Worm (Caenorhabditis elegans) whole organism, L4 larva: ENCODE measurements around the gene nspa-2.
A peak's percentile ranks its signal among the peaks of the same experiment; 100 is the strongest.

Source experiments
- F37D6.2 ChIP-seq: sonication (generic microtip); optimal IDR thresholded peaks from 2 replicates; lab custom pipeline; 2016; ENCODE audit warnings: mild to moderate bottlenecking, missing genetic modification characterization, missing compliant biosample characterization
- R02D3.7 ChIP-seq: fragments of 150-350 bp; sonication (generic microtip); optimal IDR thresholded peaks from 3 replicates; lab custom pipeline; 2014; ENCODE audit warnings: missing biosample characterization, missing genetic modification characterization
- Y105C5A.15 ChIP-seq: fragments of 200-800 bp; sonication (Bioruptor generic); IDR thresholded peaks from 2 replicates; pipeline ENCODE4 v1.3.6; 2022; ENCODE audit warnings: missing genetic modification characterization, missing compliant biosample characterization
- Y48G9A.11 ChIP-seq: fragments of 200-800 bp; sonication (Bioruptor generic); IDR thresholded peaks from 2 replicates; pipeline ENCODE4 v1.3.6; 2022; ENCODE audit warnings: missing genetic modification reagents, missing genetic modification characterization, missing compliant biosample characterization
- Y5F2A.4 ChIP-seq: fragments of 200-800 bp; sonication (Bioruptor generic); optimal IDR thresholded peaks from 2 replicates; lab custom pipeline; 2018; ENCODE audit warnings: mild to moderate bottlenecking, missing genetic modification characterization, missing compliant biosample characterization
- aha-1 ChIP-seq: fragments of 150-350 bp; peaks from one replicate; lab custom pipeline; 2014; ENCODE audit warnings: missing biosample characterization, missing genetic modification characterization
- ama-1 ChIP-seq: fragments of 150-350 bp; optimal IDR thresholded peaks from 2 replicates; lab custom pipeline; 2014; ENCODE audit warnings: inconsistent platforms, mixed read lengths
- arid-1 ChIP-seq: fragments of 200-800 bp; sonication (Bioruptor generic); conservative IDR thresholded peaks from 2 replicates; pipeline ENCODE4 v1.3.6; 2022; ENCODE audit warnings: missing genetic modification reagents, missing genetic modification characterization, missing compliant biosample characterization
- ceh-20 ChIP-seq: fragments of 200-800 bp; sonication (Bioruptor generic); IDR thresholded peaks from 2 replicates; pipeline ENCODE4 v1.3.6; 2022; ENCODE audit warnings: missing genetic modification reagents, missing genetic modification characterization, missing compliant biosample characterization
- ceh-32 ChIP-seq: sonication (generic microtip); optimal IDR thresholded peaks from 2 replicates; lab custom pipeline; 2016; ENCODE audit warnings: mild to moderate bottlenecking, missing genetic modification characterization, missing compliant biosample characterization; ENCODE audit not compliant: poor library complexity
- ceh-82 ChIP-seq: sonication (generic microtip); optimal IDR thresholded peaks from 2 replicates; lab custom pipeline; 2017; ENCODE audit warnings: missing biosample characterization, missing genetic modification characterization
- ctbp-1 ChIP-seq: fragments of 200-800 bp; sonication (Bioruptor generic); IDR thresholded peaks from 2 replicates; pipeline ENCODE4 v1.3.6; 2022; ENCODE audit warnings: missing genetic modification reagents, missing genetic modification characterization, missing compliant biosample characterization
- daf-16 ChIP-seq, 3 experiments: sonication (generic microtip); optimal IDR thresholded peaks; 2 replicates each; lab custom pipeline; 2016 to 2017; ENCODE audit warnings: missing genetic modification characterization in 3 of 3, missing genetic modification reagents in 3 of 3, mild to moderate bottlenecking in 2 of 3, missing compliant biosample characterization in 2 of 3, missing biosample characterization in 1 of 3, moderate library complexity in 1 of 3
- dmd-6 ChIP-seq: fragments of 200-800 bp; sonication (Bioruptor generic); IDR thresholded peaks from 2 replicates; pipeline ENCODE4 v1.3.6; 2022; ENCODE audit warnings: missing genetic modification reagents, missing genetic modification characterization, missing compliant biosample characterization
- dve-1 ChIP-seq: sonication (generic microtip); optimal IDR thresholded peaks from 2 replicates; lab custom pipeline; 2017; ENCODE audit warnings: antibody characterized with exemption, mild to moderate bottlenecking, missing genetic modification characterization, missing compliant biosample characterization; ENCODE audit not compliant: insufficient read depth
- egl-27 ChIP-seq: sonication (generic microtip); optimal IDR thresholded peaks from 3 replicates; lab custom pipeline; 2017; ENCODE audit warnings: missing biosample characterization, missing genetic modification reagents, missing genetic modification characterization
- hif-1 ChIP-seq, 2 experiments: sonication (generic microtip); optimal IDR thresholded peaks; 2 replicates each; lab custom pipeline; 2016 to 2017; ENCODE audit warnings: missing compliant biosample characterization in 2 of 2, missing genetic modification characterization in 2 of 2, missing genetic modification reagents in 2 of 2, missing genotype in 2 of 2, mild to moderate bottlenecking in 1 of 2
- hlh-11 ChIP-seq: fragments of 200-800 bp; sonication (Bioruptor generic); optimal IDR thresholded peaks from 2 replicates; lab custom pipeline; 2018; ENCODE audit warnings: mild to moderate bottlenecking, missing genetic modification characterization, missing compliant biosample characterization
- hlh-30 ChIP-seq: sonication (generic microtip); optimal IDR thresholded peaks from 2 replicates; lab custom pipeline; 2017; ENCODE audit warnings: antibody characterized with exemption, mild to moderate bottlenecking, missing genetic modification characterization, missing compliant biosample characterization; ENCODE audit not compliant: insufficient read depth
- lin-1 ChIP-seq: fragments of 200-800 bp; sonication (Bioruptor generic); IDR thresholded peaks from 2 replicates; pipeline ENCODE4 v1.3.6; 2022; ENCODE audit warnings: missing genetic modification reagents, missing genetic modification characterization, missing compliant biosample characterization
- lin-38 ChIP-seq: fragments of 200-800 bp; sonication (Bioruptor generic); IDR thresholded peaks from 2 replicates; pipeline ENCODE4 v1.3.6; 2022; ENCODE audit warnings: missing genetic modification reagents, missing genetic modification characterization, missing compliant biosample characterization
- lin-39 ChIP-seq: fragments of 150-350 bp; optimal IDR thresholded peaks from 2 replicates; lab custom pipeline; 2014; ENCODE audit warnings: missing biosample characterization, missing genetic modification reagents, missing genetic modification characterization
- lir-3 ChIP-seq: sonication (generic microtip); optimal IDR thresholded peaks from 2 replicates; lab custom pipeline; 2016; ENCODE audit warnings: mild to moderate bottlenecking, missing genetic modification characterization, missing compliant biosample characterization
- lsy-2 ChIP-seq, 2 experiments: fragments of 150-350 bp in 1 of 2; sonication (generic microtip) in 1 of 2; optimal IDR thresholded peaks; 2 replicates each; lab custom pipeline; 2014 to 2017; ENCODE audit warnings: missing biosample characterization in 2 of 2, missing genetic modification characterization in 2 of 2
- madf-9 ChIP-seq: fragments of 200-800 bp; sonication (Bioruptor generic); conservative IDR thresholded peaks from 2 replicates; pipeline ENCODE4 v1.3.6; 2022; ENCODE audit warnings: missing genetic modification reagents, missing genetic modification characterization, missing compliant biosample characterization
- mdl-1 ChIP-seq, 2 experiments: fragments of 150-350 bp in 1 of 2; sonication (generic microtip) in 1 of 2; optimal IDR thresholded peaks; 2 replicates each; lab custom pipeline; 2014 to 2017; ENCODE audit warnings: missing biosample characterization in 2 of 2, missing genetic modification characterization in 2 of 2
- mdt-29 ChIP-seq: fragments of 200-800 bp; sonication (Bioruptor generic); IDR thresholded peaks from 2 replicates; pipeline ENCODE4 v1.3.6; 2022; ENCODE audit warnings: missing genetic modification reagents, missing genetic modification characterization, missing compliant biosample characterization
- mep-1 ChIP-seq: fragments of 150-350 bp; sonication (generic microtip); optimal IDR thresholded peaks from 3 replicates; lab custom pipeline; 2014; ENCODE audit warnings: missing biosample characterization, missing genetic modification characterization
- mes-2 ChIP-seq: sonication (generic microtip); optimal IDR thresholded peaks from 2 replicates; lab custom pipeline; 2016; ENCODE audit warnings: missing genotype, mild to moderate bottlenecking, missing genetic modification characterization, missing compliant biosample characterization; ENCODE audit not compliant: poor library complexity, severe bottlenecking
- mxl-3 ChIP-seq: fragments of 200-800 bp; sonication (Bioruptor generic); optimal IDR thresholded peaks from 2 replicates; lab custom pipeline; 2018; ENCODE audit warnings: mild to moderate bottlenecking, missing genetic modification characterization, missing compliant biosample characterization
- nhr-102 ChIP-seq: sonication (generic microtip); optimal IDR thresholded peaks from 2 replicates; lab custom pipeline; 2016; ENCODE audit warnings: mild to moderate bottlenecking, missing genetic modification characterization, moderate library complexity, missing compliant biosample characterization
- nhr-11 ChIP-seq: fragments of 150-350 bp; optimal IDR thresholded peaks from 2 replicates; lab custom pipeline; 2014; ENCODE audit warnings: missing biosample characterization, missing genetic modification characterization
- nhr-28 ChIP-seq: fragments of 150-350 bp; optimal IDR thresholded peaks from 2 replicates; lab custom pipeline; 2014; ENCODE audit warnings: missing biosample characterization, missing genetic modification characterization
- nhr-48 ChIP-seq: sonication (generic microtip); optimal IDR thresholded peaks from 2 replicates; lab custom pipeline; 2016; ENCODE audit warnings: mild to moderate bottlenecking, missing genetic modification characterization, missing compliant biosample characterization
- nhr-77 ChIP-seq: fragments of 150-350 bp; optimal IDR thresholded peaks from 2 replicates; lab custom pipeline; 2014; ENCODE audit warnings: missing biosample characterization, missing genetic modification characterization
- php-3 ChIP-seq: fragments of 200-800 bp; sonication (Bioruptor generic); IDR thresholded peaks from 2 replicates; pipeline ENCODE4 v1.3.6; 2022; ENCODE audit warnings: missing genetic modification reagents, missing genetic modification characterization, missing compliant biosample characterization
- pqm-1 ChIP-seq: sonication (generic microtip); optimal IDR thresholded peaks from 2 replicates; lab custom pipeline; 2017; ENCODE audit warnings: missing biosample characterization, missing genetic modification characterization
- snpc-1.2 ChIP-seq: fragments of 200-800 bp; sonication (Bioruptor generic); IDR thresholded peaks from 2 replicates; pipeline ENCODE4 v1.3.6; 2022; ENCODE audit warnings: missing genetic modification reagents, missing genetic modification characterization, missing compliant biosample characterization
- unc-62 ChIP-seq, 3 experiments: fragments of 150-350 bp in 1 of 3; sonication (generic microtip); optimal IDR thresholded peaks in 2 of 3; peaks in 1 of 3; 1 replicate in 1 of 3; 2 replicates in 2 of 3; lab custom pipeline; 2014 to 2017; ENCODE audit warnings: missing biosample characterization in 3 of 3, missing genetic modification characterization in 3 of 3, missing genetic modification reagents in 3 of 3, missing genotype in 1 of 3
- vab-7 ChIP-seq: fragments of 200-800 bp; sonication (Bioruptor generic); IDR thresholded peaks from 2 replicates; pipeline ENCODE4 v1.3.6; 2022; ENCODE audit warnings: missing genetic modification reagents, missing genetic modification characterization, missing compliant biosample characterization
- zfp-3 ChIP-seq: fragments of 200-800 bp; sonication (Bioruptor generic); conservative IDR thresholded peaks from 2 replicates; pipeline ENCODE4 v1.3.6; 2022; ENCODE audit warnings: missing genetic modification reagents, missing genetic modification characterization, missing compliant biosample characterization

nspa-2 gene

ce11 chrV:14849628-14850027 lies 41.3 kb upstream of the nspa-2 start (continued):
- TF ChIP-seq madf-9 (GFP tag; lab: Robert Waterston, UW) (no peak), R02D3.7 (no peak), Y105C5A.15 (no peak), F37D6.2 (no peak), nhr-102 (tag; lab: Kevin White, UChicago) (peak; percentile 52), lir-3 (tag; lab: Kevin White, UChicago) (no peak), arid-1 (GFP tag; lab: Robert Waterston, UW) (no peak), snpc-1.2 (GFP tag; lab: Robert Waterston, UW) (no peak), lsy-2 (tag; optimal IDR thresholded peaks at IDR 0.05; lab: Kevin White, UChicago) (peak in 1 of 2 experiments; percentile 75), ama-1 (lab: Kevin White, UChicago) (peak; percentile 69)

ce11 chrV:14850530-14850929 lies 40.4 kb upstream of the nspa-2 start:
- TF ChIP-seq nhr-11 (tag; lab: Kevin White, UChicago) (peak; percentile 49), zfp-3 (no peak), unc-62 (GFP tag; optimal IDR thresholded peaks at IDR 0.05 in 1 of 2; lab: Kevin White, UChicago) (peak in 1 of 2 experiments; percentile 96), unc-62 (tag; optimal IDR thresholded peaks at IDR 0.05; lab: Kevin White, UChicago) (no peak), daf-16 (GFP tag; optimal IDR thresholded peaks at IDR 0.05; lab: Kevin White, UChicago) (peak in 1 of 2 experiments; percentile 34), daf-16 (tag; optimal IDR thresholded peaks at IDR 0.05; lab: Kevin White, UChicago) (peak; percentile 52), ceh-20 (GFP tag; lab: Robert Waterston, UW) (no peak), ctbp-1 (GFP tag; lab: Robert Waterston, UW) (0 out of 2 replicates have a peak, but pooled peaks have one; percentile 39), lin-39 (tag; lab: Kevin White, UChicago) (no peak), hif-1 (tag; optimal IDR thresholded peaks at IDR 0.05; lab: Kevin White, UChicago) (peak in 1 of 2 experiments; percentile 54), php-3 (GFP tag; lab: Robert Waterston, UW) (peak; percentile 51; the same call in 1 of the 2 replicates), egl-27 (no peak), pqm-1 (tag; lab: Kevin White, UChicago) (peak; percentile 31), Y48G9A.11 (no peak), aha-1 (tag; lab: Kevin White, UChicago) (peak; percentile 48), ceh-32 (tag; lab: Kevin White, UChicago) (no peak), ceh-82 (tag; lab: Kevin White, UChicago) (no peak), vab-7 (no peak), mes-2 (peak; percentile 56), Y5F2A.4 (GFP tag; lab: Kevin White, UChicago) (no peak), mep-1 (tag; lab: Kevin White, UChicago) (peak; percentile 2), mdl-1 (tag; optimal IDR thresholded peaks at IDR 0.05; lab: Kevin White, UChicago) (peak in 1 of 2 experiments; percentile 84), dmd-6 (GFP tag; lab: Robert Waterston, UW) (peak; percentile 87), dve-1 (tag; lab: Kevin White, UChicago) (peak; percentile 88), nhr-102 (tag; lab: Kevin White, UChicago) (peak; percentile 21), snpc-1.2 (GFP tag; lab: Robert Waterston, UW) (no peak), lsy-2 (tag; optimal IDR thresholded peaks at IDR 0.05; lab: Kevin White, UChicago) (peak in 1 of 2 experiments; percentile 5), lin-1 (GFP tag; lab: Robert Waterston, UW) (peak; percentile 77), mdt-29 (GFP tag; lab: Robert Waterston, UW) (peak; percentile 94), nhr-28 (tag; lab: Kevin White, UChicago) (peak; percentile 61), lin-38 (GFP tag; lab: Robert Waterston, UW) (0 out of 2 replicates have a peak, but pooled peaks have one; percentile 12), hlh-30 (tag; lab: Kevin White, UChicago) (peak; percentile 91), nhr-48 (peak; percentile 44), hlh-11 (tag; lab: Kevin White, UChicago) (peak; percentile 90), mxl-3 (GFP tag; lab: Kevin White, UChicago) (peak; percentile 81), nhr-77 (tag; lab: Kevin White, UChicago) (peak; percentile 59)
